Worm (Caenorhabditis elegans): ENCODE results near the gene lat-1.

DNA sequence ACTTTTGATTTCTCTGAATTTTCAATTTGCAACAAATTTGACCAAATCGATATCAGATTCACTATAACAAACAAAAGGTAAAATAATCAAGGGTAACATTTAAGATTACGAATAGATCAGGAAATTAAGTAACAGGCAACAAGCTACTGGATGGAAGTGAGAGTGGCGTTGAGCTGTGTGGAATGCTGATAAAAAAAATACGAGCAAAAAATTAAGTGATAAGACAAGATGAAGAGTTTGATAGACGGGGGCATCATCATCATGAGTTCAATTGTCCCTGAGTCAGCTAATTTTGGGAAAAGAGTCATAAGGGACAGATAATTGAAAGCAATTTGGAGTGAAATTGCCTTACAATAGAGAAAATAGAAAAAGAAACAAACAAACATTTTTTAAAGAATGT is 29.8 kb upstream of the lat-1 start:
- no peak for TF ChIP-seq fos-1 (tag; optimal IDR thresholded peaks at IDR 0.05)
- TF ChIP-seq mxl-3 (GFP tag; optimal IDR thresholded peaks at IDR 0.05): no peak
- no peak for TF ChIP-seq dpl-1 (GFP tag; optimal IDR thresholded peaks at IDR 0.05)
- TF ChIP-seq mdl-1 (tag; optimal IDR thresholded peaks at IDR 0.05): no peak
- TF ChIP-seq ceh-62 (tag; optimal IDR thresholded peaks at IDR 0.05): no peak
- TF ChIP-seq lin-39 (tag; optimal IDR thresholded peaks at IDR 0.05): no peak
- TF ChIP-seq pha-4 (GFP tag; IDR thresholded peaks at IDR 0.05): no peak
- TF ChIP-seq pha-4 (tag; optimal IDR thresholded peaks at IDR 0.05): no peak
- TF ChIP-seq fkh-10 (GFP tag; optimal IDR thresholded peaks at IDR 0.05): no peak
